Worm (Caenorhabditis elegans): ENCODE data around the gene his-35.

his-35 gene

DNA sequence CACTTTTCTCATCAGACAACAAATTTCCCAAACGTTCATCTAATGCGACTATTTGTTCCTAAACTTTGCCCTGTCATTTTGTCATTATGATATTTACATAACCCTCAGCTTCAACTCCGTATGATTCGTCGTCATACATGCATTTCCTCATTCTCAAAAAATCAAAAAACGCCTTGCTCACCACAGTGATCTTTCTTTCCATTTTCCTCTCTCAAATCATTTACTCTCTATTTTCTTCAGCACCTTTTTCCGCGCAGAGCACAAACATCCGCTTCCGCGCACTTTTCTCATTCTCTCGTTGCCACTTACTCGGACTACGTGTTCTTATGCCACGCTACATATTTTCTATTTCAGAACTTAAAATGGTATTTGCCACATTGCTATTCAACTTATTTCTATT, 31.9 kb upstream of the his-35 start, which contains the start of gene F25B3.2:
F25B3.2 (plus strand) TSS at position 301 of the 400 bp plus-strand sequence.
- TF ChIP-seq spr-3 (GFP tag; optimal IDR thresholded peaks at IDR 0.05) (no peak), cey-2 (tag; optimal IDR thresholded peaks at IDR 0.05; ENCODE audit: borderline replicate concordance, insufficient read depth) (no peak), F10B5.3 (tag; optimal IDR thresholded peaks at IDR 0.05) (no peak), ceh-62 (tag; optimal IDR thresholded peaks at IDR 0.05) (no peak), nhr-25 (tag; optimal IDR thresholded peaks at IDR 0.05; ENCODE audit: borderline replicate concordance, insufficient read depth) (no peak), set-16 (GFP tag; IDR thresholded peaks at IDR 0.05) (no peak), madf-5 (GFP tag; IDR thresholded peaks at IDR 0.05) (no peak), egl-27 (tag; optimal IDR thresholded peaks at IDR 0.05) (no peak), dmd-6 (GFP tag; IDR thresholded peaks at IDR 0.05) (no peak), D1046.2 (GFP tag; IDR thresholded peaks at IDR 0.05) (no peak), egl-43 (GFP tag; IDR thresholded peaks at IDR 0.05) (no peak)

DNA sequence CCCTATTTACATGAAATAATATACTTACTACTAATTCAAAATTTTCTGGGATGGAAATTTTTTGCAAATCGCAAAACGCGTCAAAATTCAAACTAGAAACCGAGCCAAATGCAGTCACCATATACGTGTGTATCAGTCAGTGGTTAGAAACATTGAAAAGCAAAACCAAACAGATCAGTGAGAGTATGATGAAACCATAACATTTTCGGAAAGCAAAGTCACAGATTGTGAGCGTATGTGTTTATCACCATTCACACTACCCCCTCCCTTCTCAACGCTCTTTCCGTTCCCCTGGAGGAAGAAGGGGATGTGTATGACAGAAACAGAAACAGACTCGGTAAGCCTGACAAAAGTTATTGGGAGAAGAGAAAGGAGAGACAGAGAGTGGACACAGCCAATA, 26.6 kb upstream of the his-35 start:
- TF ChIP-seq dve-1 (tag; optimal IDR thresholded peaks at IDR 0.05; ENCODE audit: insufficient read depth) (peak; percentile 50), nhr-111 (GFP tag; optimal IDR thresholded peaks at IDR 0.05) (no peak), aly-2 (tag; optimal IDR thresholded peaks at IDR 0.05) (no peak), ZK337.2 (GFP tag; IDR thresholded peaks at IDR 0.05) (no peak), unc-62 (GFP tag; optimal IDR thresholded peaks at IDR 0.05 in 1 of 2) (peak in 1 of 2 experiments; percentile 92), unc-62 (tag; optimal IDR thresholded peaks at IDR 0.05) (no peak), zip-11 (GFP tag; IDR thresholded peaks at IDR 0.05) (no peak)

DNA sequence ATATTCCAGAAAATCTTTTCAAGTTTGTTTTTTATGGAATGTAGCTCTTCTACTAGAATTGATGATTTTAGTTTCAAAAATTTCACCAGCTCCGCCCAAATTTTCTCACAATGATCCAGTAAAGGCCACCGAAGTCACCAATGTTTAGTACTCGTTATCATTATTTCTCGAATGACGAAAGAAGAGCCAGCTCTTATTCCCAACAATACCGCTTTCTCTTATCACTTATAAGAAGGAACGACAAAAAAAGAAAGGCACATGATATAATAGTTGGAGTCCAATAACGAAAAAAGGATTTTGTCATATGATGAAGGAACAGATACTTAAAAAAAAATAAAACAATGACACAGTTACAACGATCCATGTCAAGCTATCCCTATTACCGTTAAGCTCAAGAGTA, 26.0 kb upstream of the his-35 start:
- TF ChIP-seq dve-1 (tag; optimal IDR thresholded peaks at IDR 0.05; ENCODE audit: insufficient read depth) (peak; percentile 63), daf-19 (GFP tag; conservative IDR thresholded peaks at IDR 0.05) (no peak), ztf-7 (tag; optimal IDR thresholded peaks at IDR 0.05) (peak; percentile 32)

DNA sequence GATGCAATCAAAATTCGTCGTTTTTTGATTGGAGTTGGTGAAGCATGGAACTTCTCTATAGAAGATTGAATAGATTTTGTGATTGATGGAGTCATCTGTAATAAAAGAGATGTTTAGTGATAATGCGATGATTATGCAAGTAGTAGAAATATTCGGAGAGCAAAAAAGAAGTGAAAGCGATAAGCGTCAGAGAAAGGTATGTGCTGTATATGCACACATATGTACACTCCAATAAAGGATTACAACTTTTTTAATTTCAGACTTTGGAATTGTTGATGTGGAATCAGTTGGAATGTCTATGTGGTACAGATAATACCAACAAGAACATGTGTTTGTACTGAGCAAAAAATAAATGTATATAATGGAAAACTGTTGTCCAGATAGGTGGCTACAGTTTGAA, 25.1 kb upstream of the his-35 start, which contains the start of gene F25B3.5:
F25B3.5 (minus strand) TSS at position 101 of the 400 bp plus-strand sequence.
- TF ChIP-seq dve-1 (tag; optimal IDR thresholded peaks at IDR 0.05; ENCODE audit: insufficient read depth) (peak; percentile 11), nhr-76 (tag; optimal IDR thresholded peaks at IDR 0.05) (no peak), nhr-28 (tag; optimal IDR thresholded peaks at IDR 0.05) (no peak), hif-1 (tag; optimal IDR thresholded peaks at IDR 0.05) (no peak), daf-19 (GFP tag; conservative IDR thresholded peaks at IDR 0.05) (no peak), dmd-6 (GFP tag; IDR thresholded peaks at IDR 0.05) (no peak), sdz-12 (GFP tag; optimal IDR thresholded peaks at IDR 0.05) (no peak), nhr-48 (tag; optimal IDR thresholded peaks at IDR 0.05) (no peak), daf-12 (tag; optimal IDR thresholded peaks at IDR 0.05) (no peak), nhr-111 (GFP tag; optimal IDR thresholded peaks at IDR 0.05) (no peak), lim-7 (GFP tag; IDR thresholded peaks at IDR 0.05) (no peak), nhr-102 (tag; optimal IDR thresholded peaks at IDR 0.05) (no peak), zip-11 (GFP tag; IDR thresholded peaks at IDR 0.05) (no peak), jun-1 (tag; optimal IDR thresholded peaks at IDR 0.05) (no peak), aha-1 (tag) (peak; percentile 86), aly-2 (tag; optimal IDR thresholded peaks at IDR 0.05) (no peak)

DNA sequence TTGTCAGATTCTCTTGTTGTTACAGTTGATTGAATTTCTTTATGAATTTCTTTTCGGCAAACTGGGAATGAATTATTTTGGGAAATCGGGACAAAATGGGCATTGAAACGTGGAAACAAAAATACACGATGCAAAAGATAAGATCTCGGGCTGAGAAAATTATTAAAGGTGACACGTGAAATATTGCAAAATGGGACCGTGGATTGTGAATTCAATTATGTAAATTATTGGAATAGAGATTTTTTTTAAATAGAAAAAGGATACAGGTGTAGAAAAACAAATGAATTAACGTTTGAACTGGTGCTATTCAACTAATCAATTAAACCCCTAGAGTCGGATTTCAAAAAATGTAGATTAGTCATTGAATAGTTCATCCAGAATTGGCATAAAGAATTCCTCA, 23.6 kb upstream of the his-35 start, which contains the start of gene F25B3.4:
F25B3.4 (minus strand) TSS at position 101 of the 400 bp plus-strand sequence.
- TF ChIP-seq pqm-1 (tag; optimal IDR thresholded peaks at IDR 0.05) (no peak), set-16 (GFP tag; IDR thresholded peaks at IDR 0.05) (no peak), unc-62 (GFP tag; optimal IDR thresholded peaks at IDR 0.05 in 1 of 2) (no peak), unc-62 (tag; optimal IDR thresholded peaks at IDR 0.05) (no peak)

DNA sequence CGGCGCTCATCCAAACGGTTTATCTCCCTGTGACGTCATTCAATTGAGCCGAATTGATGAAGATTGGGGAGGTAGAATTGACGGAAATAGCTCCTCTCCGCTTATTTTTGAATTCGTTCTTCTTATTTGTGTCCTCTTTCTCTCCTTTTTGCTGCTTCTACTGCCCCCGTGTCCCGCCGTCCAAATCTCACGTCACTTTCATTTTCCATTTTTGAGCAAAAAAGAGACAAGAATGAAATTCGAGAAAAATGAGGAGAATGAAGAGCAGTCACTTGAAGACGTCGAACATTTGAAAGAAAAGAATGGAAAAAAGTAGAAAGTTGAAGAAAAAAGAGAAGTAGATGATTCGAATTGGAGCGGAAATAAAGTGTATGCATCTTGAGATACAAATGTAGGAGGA, 18.5 kb upstream of the his-35 start:
- TF ChIP-seq R02D3.7 (tag; optimal IDR thresholded peaks at IDR 0.05) (no peak), nhr-42 (GFP tag; IDR thresholded peaks at IDR 0.05) (no peak), fkh-10 (GFP tag; optimal IDR thresholded peaks at IDR 0.05) (peak; percentile 34), spr-1 (tag; optimal IDR thresholded peaks at IDR 0.05) (no peak), unc-62 (GFP tag; optimal IDR thresholded peaks at IDR 0.05 in 1 of 2) (peak in 1 of 2 experiments; percentile 82), unc-62 (tag; optimal IDR thresholded peaks at IDR 0.05) (no peak), ceh-32 (tag; optimal IDR thresholded peaks at IDR 0.05; ENCODE audit: poor library complexity) (no peak), F26F4.8 (GFP tag; conservative IDR thresholded peaks at IDR 0.05) (no peak), unc-39 (tag; optimal IDR thresholded peaks at IDR 0.05) (no peak), lin-1 (GFP tag; IDR thresholded peaks at IDR 0.05) (no peak), ctbp-1 (GFP tag; IDR thresholded peaks at IDR 0.05) (0 out of 2 replicates have a peak, but pooled peaks have one; percentile 35), ces-1 (GFP tag; optimal IDR thresholded peaks at IDR 0.05) (no peak)

Measured in whole organism, L4 larva.